Worm (Caenorhabditis elegans) whole organism, mixed stage, embryonic: ENCODE measurements around the gene T22F3.10.
A peak's percentile ranks its signal among the peaks of the same experiment; 100 is the strongest.
"Not testable (repeated sequence)": the region's sequence is repeated elsewhere in the genome, so short reads cannot be mapped to it uniquely, and the experiment has no call there.

Experiments
- M03D4.4 ChIP-seq: sonication (generic microtip); optimal IDR thresholded peaks from 2 replicates; lab custom pipeline; 2017; ENCODE audit warnings: mild to moderate bottlenecking, missing genetic modification characterization, missing compliant biosample characterization
- bed-3 ChIP-seq: fragments of 200-800 bp; sonication (Bioruptor generic); optimal IDR thresholded peaks from 3 replicates; lab custom pipeline; 2018; ENCODE audit warnings: mild to moderate bottlenecking, missing genetic modification characterization, moderate library complexity, missing compliant biosample characterization
- blmp-1 ChIP-seq: fragments of 150-350 bp; optimal IDR thresholded peaks from 2 replicates; lab custom pipeline; 2014; ENCODE audit warnings: missing biosample characterization, missing genetic modification characterization
- ceh-39 ChIP-seq: fragments of 150-350 bp; optimal IDR thresholded peaks from 2 replicates; lab custom pipeline; 2014; ENCODE audit warnings: missing biosample characterization, missing genetic modification characterization
- ceh-43 ChIP-seq: fragments of 200-800 bp; sonication (Bioruptor generic); optimal IDR thresholded peaks from 2 replicates; lab custom pipeline; 2018; ENCODE audit warnings: mild to moderate bottlenecking, missing genetic modification characterization, moderate library complexity, missing compliant biosample characterization
- ceh-83 ChIP-seq: fragments of 200-800 bp; sonication (Bioruptor generic); optimal IDR thresholded peaks from 2 replicates; lab custom pipeline; 2018; ENCODE audit warnings: mild to moderate bottlenecking, missing genetic modification characterization, missing compliant biosample characterization
- cnd-1 ChIP-seq: fragments of 200-800 bp; sonication (Bioruptor generic); optimal IDR thresholded peaks from 2 replicates; lab custom pipeline; 2018; ENCODE audit warnings: mild to moderate bottlenecking, missing genetic modification characterization, missing compliant biosample characterization
- drap-1 ChIP-seq: fragments of 200-800 bp; sonication (Bioruptor generic); optimal IDR thresholded peaks from 3 replicates; lab custom pipeline; 2018; ENCODE audit warnings: mild to moderate bottlenecking, missing genetic modification characterization, missing compliant biosample characterization
- elt-3 ChIP-seq: fragments of 150-350 bp; optimal IDR thresholded peaks from 2 replicates; lab custom pipeline; 2014; ENCODE audit warnings: missing biosample characterization, missing genetic modification characterization
- ham-2 ChIP-seq: fragments of 200-800 bp; sonication (Bioruptor generic); optimal IDR thresholded peaks from 2 replicates; lab custom pipeline; 2018; ENCODE audit warnings: mild to moderate bottlenecking, missing genetic modification characterization, missing compliant biosample characterization
- hlh-1 ChIP-seq: fragments of 150-350 bp; optimal IDR thresholded peaks from 2 replicates; lab custom pipeline; 2014; ENCODE audit warnings: missing biosample characterization, missing genetic modification reagents, missing genetic modification characterization
- lin-13 ChIP-seq: fragments of 150-350 bp; optimal IDR thresholded peaks from 2 replicates; lab custom pipeline; 2014; ENCODE audit warnings: missing biosample characterization, missing genetic modification characterization
- lin-32 ChIP-seq: fragments of 200-800 bp; sonication (Bioruptor generic); optimal IDR thresholded peaks from 2 replicates; lab custom pipeline; 2018; ENCODE audit warnings: mild to moderate bottlenecking, missing genetic modification characterization, missing compliant biosample characterization
- lsy-2 ChIP-seq: fragments of 150-350 bp; optimal IDR thresholded peaks from 2 replicates; lab custom pipeline; 2014; ENCODE audit warnings: missing biosample characterization, missing genetic modification characterization
- mab-5 ChIP-seq: fragments of 150-350 bp; optimal IDR thresholded peaks from 2 replicates; lab custom pipeline; 2014; ENCODE audit warnings: missing biosample characterization, missing genetic modification characterization
- nhr-12 ChIP-seq: fragments of 150-350 bp; optimal IDR thresholded peaks from 2 replicates; lab custom pipeline; 2014; ENCODE audit warnings: missing biosample characterization, missing genetic modification characterization
- nhr-2 ChIP-seq: fragments of 150-350 bp; optimal IDR thresholded peaks from 2 replicates; lab custom pipeline; 2014; ENCODE audit warnings: missing biosample characterization, missing genetic modification characterization
- nhr-28 ChIP-seq: fragments of 150-350 bp; optimal IDR thresholded peaks from 2 replicates; lab custom pipeline; 2014; ENCODE audit warnings: missing biosample characterization, missing genetic modification characterization
- pha-4 ChIP-seq: fragments of 150-350 bp; optimal IDR thresholded peaks from 2 replicates; lab custom pipeline; 2018; ENCODE audit warnings: missing biosample characterization, missing genetic modification reagents, missing genetic modification characterization
- sem-2 ChIP-seq: fragments of 200-800 bp; sonication (Bioruptor generic); optimal IDR thresholded peaks from 2 replicates; lab custom pipeline; 2018; ENCODE audit warnings: mild to moderate bottlenecking, missing genetic modification characterization, missing compliant biosample characterization
- snpc-4 ChIP-seq: fragments of 150-350 bp; optimal IDR thresholded peaks from 2 replicates; lab custom pipeline; 2014; ENCODE audit warnings: missing biosample characterization, missing genetic modification characterization
- tbx-8 ChIP-seq: fragments of 200-800 bp; sonication (Bioruptor generic); optimal IDR thresholded peaks from 2 replicates; lab custom pipeline; 2018; ENCODE audit warnings: mild to moderate bottlenecking, missing genetic modification characterization, moderate library complexity, missing compliant biosample characterization
- unc-120 ChIP-seq: sonication (generic microtip); optimal IDR thresholded peaks from 2 replicates; lab custom pipeline; 2017; ENCODE audit warnings: missing genetic modification characterization, missing compliant biosample characterization; ENCODE audit not compliant: poor library complexity, severe bottlenecking
- unc-39 ChIP-seq: fragments of 150-350 bp; optimal IDR thresholded peaks from 2 replicates; lab custom pipeline; 2014; ENCODE audit warnings: missing biosample characterization, missing genetic modification characterization
- zip-8 ChIP-seq: fragments of 150-350 bp; optimal IDR thresholded peaks from 2 replicates; lab custom pipeline; 2014; ENCODE audit warnings: missing biosample characterization, missing genetic modification characterization

Gene T22F3.10

DNA sequence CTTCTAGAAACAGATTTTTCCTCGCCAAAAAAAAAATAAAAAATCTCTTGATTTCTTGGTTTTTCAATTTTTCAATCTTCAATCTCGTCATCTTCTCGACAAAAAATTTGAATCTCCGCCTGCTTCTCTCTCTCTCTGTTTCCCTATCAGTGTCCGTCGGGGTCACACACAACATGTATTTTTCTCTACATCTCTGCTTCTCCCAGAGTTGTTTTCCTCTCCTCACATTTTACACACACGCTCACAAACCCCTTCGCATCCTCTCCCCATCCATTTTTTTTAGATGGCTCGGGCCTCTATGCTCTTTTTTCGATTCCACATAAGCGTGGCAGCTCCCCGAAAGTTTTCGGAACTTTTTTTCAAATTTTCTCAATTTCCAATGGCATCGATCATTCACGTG, 31.8 kb downstream of the T22F3.10 start:
- TF ChIP-seq unc-39 (tag; lab: Kevin White, UChicago) (no peak), lsy-2 (tag; lab: Kevin White, UChicago) (peak; percentile 6), hlh-1 (tag; lab: Kevin White, UChicago) (peak; percentile 67)
- TF ChIP-seq, all 35 proteins: peak for 2

DNA sequence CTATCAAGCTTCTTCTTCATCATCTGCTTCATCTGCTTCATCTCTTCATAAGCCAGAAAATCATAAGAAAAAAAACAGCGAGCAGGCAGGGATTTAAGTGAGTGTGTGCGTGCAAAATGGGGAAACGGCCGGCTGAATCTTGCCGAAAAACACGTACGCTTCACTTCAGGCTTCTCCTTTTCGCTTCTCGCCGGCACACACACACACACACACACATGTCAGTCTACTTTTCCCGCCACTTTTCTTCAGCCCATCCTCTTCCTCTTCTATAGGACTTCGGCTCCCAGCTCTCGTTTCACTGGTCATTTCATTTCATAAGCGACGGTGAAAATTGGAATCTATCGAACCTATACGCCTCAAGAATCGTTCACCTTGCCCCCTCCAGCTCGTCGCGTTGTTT, 32.3 kb downstream of the T22F3.10 start:
- no peak for TF ChIP-seq drap-1 (GFP tag; lab: Kevin White, UChicago)
- no peak for TF ChIP-seq nhr-28 (tag; lab: Kevin White, UChicago)
- no peak for TF ChIP-seq mab-5
- no peak for TF ChIP-seq lsy-2 (tag; lab: Kevin White, UChicago)
- TF ChIP-seq cnd-1 (tag; lab: Kevin White, UChicago), result no peak
- TF ChIP-seq nhr-12 (tag; lab: Kevin White, UChicago), result no peak
- TF ChIP-seq nhr-2 (tag; lab: Kevin White, UChicago), result no peak
- TF ChIP-seq bed-3, result no peak
- no peak for TF ChIP-seq ham-2 (GFP tag; lab: Kevin White, UChicago)
- no peak for TF ChIP-seq snpc-4 (tag; lab: Kevin White, UChicago)
- TF ChIP-seq sem-2 (GFP tag; lab: Kevin White, UChicago), result no peak
- no peak for TF ChIP-seq ceh-39 (tag; lab: Kevin White, UChicago)
- TF ChIP-seq lin-32, result no peak
- TF ChIP-seq blmp-1 (tag; lab: Kevin White, UChicago), result no peak

DNA sequence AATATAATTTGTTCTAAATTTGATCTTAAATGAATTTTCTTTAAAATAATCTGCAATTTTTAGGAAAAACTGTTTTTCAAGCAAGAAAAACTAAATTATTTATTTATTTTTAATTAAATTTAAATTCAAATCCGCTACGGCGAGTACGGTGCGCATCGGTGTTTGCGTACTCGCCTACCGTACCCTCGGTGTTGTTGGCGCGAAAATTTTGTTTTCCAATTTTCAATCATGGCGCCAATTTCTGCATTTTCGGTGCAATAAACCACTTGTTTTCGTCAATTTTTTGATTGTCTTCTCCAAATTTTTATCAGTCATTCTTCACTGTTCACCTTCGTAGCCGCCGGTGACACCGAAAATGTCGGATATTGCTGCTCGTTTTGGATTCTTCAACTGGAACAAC, 32.7 kb downstream of the T22F3.10 start, which contains the start of gene pygl-1:
pygl-1 (plus strand) TSS at position 211 of the 400 bp plus-strand sequence.
- TF ChIP-seq ham-2 (GFP tag; lab: Kevin White, UChicago) (no peak), lsy-2 (tag; lab: Kevin White, UChicago) (peak; percentile 85), sem-2 (GFP tag; lab: Kevin White, UChicago) (no peak), pha-4 (no peak)

DNA sequence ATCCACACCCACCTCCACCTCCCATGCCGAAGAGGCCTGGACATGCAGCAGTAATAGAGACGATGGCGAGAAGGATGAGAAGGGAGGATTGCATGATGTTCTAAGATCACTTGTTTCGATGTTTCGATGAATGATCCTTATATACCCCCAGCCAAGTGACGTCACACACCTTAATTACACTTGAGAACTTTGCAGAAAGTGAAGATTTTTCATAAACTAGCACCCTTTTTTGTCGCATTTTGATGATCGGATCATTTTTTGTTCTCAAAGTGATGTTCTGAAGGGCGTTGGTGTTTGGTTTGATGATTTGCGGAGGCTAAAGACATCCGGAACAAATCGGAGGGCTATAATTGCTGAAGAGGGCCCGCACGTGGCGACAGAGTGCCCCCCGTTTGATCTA, 35.8 kb downstream of the T22F3.10 start, which contains the start of gene grl-27:
grl-27 (minus strand) TSS at position 101 of the 400 bp plus-strand sequence.
- TF ChIP-seq snpc-4 (tag; lab: Kevin White, UChicago) (no peak), cnd-1 (tag; lab: Kevin White, UChicago) (no peak), lin-32 (no peak), zip-8 (tag; lab: Kevin White, UChicago) (no peak), unc-120 (no peak), ham-2 (GFP tag; lab: Kevin White, UChicago) (no peak), tbx-8 (no peak), drap-1 (GFP tag; lab: Kevin White, UChicago) (no peak), ceh-83 (GFP tag; lab: Kevin White, UChicago) (no peak), ceh-39 (tag; lab: Kevin White, UChicago) (no peak), blmp-1 (tag; lab: Kevin White, UChicago) (no peak)

DNA sequence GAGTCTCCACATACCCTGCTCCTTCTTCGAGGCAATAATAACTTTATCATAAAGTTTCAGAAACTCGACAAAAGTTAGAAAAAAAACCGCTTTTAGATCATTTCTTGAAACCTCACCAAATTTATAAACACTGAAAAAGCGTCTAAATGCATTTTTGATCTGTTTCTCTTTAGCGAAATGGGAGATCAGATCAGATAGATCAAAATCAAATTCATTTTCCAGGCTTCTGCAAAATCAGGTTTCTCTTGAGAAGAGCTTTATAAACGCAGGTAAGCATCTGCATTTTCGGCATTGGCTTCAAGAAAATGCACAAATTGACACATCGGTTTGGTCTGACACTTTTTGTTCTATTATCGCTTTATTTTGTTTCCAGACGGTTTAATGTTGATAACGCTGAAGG, 39.1 kb downstream of the T22F3.10 start, which contains the start of gene F40C5.1:
F40C5.1 (plus strand) TSS at position 301 of the 400 bp plus-strand sequence.
- TF ChIP-seq elt-3 (tag; lab: Kevin White, UChicago); lsy-2 (tag; lab: Kevin White, UChicago); lin-32: not testable (repeated sequence)

DNA sequence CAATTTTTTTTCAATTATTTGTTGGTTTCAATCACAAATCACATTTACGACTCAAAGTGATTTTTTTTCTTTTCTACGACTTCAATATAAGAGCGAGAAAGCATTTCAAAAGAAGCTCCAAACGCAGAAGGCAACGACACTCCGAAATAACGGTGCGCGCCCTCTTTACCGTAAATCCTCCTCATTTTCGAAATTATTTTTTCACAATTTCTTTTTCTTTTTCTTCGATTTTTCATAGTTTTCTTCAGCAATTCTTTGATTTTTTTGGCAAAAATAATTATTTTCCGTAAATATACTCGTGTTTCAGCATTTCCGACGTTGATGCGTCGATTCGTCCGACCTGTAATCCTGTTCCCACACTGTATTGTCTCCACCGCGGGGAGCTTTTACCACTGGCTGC, 40.9 kb downstream of the T22F3.10 start, which contains the start of gene F40C5.2:
F40C5.2 (plus strand) TSS at position 301 of the 400 bp plus-strand sequence.
- TF ChIP-seq elt-3 (tag; lab: Kevin White, UChicago); lin-13 (tag; lab: Kevin White, UChicago); pha-4: not testable (repeated sequence)

DNA sequence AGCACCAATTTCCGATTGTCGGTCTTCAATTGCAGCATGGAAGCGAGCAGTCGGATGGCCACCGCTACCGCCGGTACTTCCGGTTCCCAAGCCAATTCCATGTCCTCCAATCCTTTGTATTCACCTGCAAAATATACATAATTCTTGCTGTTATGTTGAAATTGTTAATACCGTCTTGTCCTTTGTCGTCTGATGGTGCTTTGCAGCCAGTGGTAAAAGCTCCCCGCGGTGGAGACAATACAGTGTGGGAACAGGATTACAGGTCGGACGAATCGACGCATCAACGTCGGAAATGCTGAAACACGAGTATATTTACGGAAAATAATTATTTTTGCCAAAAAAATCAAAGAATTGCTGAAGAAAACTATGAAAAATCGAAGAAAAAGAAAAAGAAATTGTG, 47.2 kb downstream of the T22F3.10 start, which contains the start of gene T24A6.17:
T24A6.17 (minus strand) TSS at position 101 of the 400 bp plus-strand sequence.
- TF ChIP-seq bed-3; lin-32; M03D4.4 (tag; lab: Kevin White, UChicago): not testable (repeated sequence)

DNA sequence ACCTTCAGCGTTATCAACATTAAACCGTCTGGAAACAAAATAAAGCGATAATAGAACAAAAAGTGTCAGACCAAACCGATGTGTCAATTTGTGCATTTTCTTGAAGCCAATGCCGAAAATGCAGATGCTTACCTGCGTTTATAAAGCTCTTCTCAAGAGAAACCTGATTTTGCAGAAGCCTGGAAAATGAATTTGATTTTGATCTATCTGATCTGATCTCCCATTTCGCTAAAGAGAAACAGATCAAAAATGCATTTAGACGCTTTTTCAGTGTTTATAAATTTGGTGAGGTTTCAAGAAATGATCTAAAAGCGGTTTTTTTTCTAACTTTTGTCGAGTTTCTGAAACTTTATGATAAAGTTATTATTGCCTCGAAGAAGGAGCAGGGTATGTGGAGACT, 48.7 kb downstream of the T22F3.10 start, which contains the start of gene T24A6.16:
T24A6.16 (minus strand) TSS at position 101 of the 400 bp plus-strand sequence.
- not testable (repeated sequence) for TF ChIP-seq ceh-43 (GFP tag; lab: Kevin White, UChicago); nhr-12 (tag; lab: Kevin White, UChicago); snpc-4 (tag; lab: Kevin White, UChicago)
